Worm (Caenorhabditis elegans): ENCODE results near the gene tat-1.

DNA sequence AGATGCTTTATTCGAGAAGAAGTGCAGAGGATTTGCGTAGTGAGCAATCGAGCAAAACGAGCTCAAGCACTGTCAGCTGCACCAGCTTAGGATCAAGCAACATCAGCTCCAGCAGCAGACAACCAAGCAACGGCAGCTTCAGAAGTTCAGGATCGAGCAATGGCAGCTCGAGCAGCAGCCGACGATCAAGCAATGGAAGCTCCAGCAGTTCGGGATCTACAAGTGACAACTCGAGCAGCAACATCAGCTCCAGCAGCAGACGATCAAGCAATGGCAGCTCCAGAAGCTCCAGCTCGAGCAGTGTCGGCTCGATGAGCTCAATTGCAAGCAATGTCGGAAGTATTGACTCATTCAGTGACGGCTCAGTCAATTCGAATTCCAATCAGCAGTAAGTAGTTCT, 17.5 kb upstream of the tat-1 start:
- no peak for TF ChIP-seq mes-4 (tag; optimal IDR thresholded peaks at IDR 0.05)
- TF ChIP-seq snpc-4 (GFP tag; optimal IDR thresholded peaks at IDR 0.05): no peak
- TF ChIP-seq snpc-4 (tag; optimal IDR thresholded peaks at IDR 0.05): no peak
- no peak for TF ChIP-seq lin-54 (GFP tag; optimal IDR thresholded peaks at IDR 0.05)
- TF ChIP-seq lsy-27 (tag; optimal IDR thresholded peaks at IDR 0.05; ENCODE audit: borderline replicate concordance, insufficient read depth): no peak
- no peak for TF ChIP-seq fkh-3 (tag; optimal IDR thresholded peaks at IDR 0.05)
- TF ChIP-seq egl-18 (GFP tag; IDR thresholded peaks at IDR 0.05): no peak
- TF ChIP-seq ztf-25 (GFP tag; IDR thresholded peaks at IDR 0.05): no peak
- TF ChIP-seq ets-4 (GFP tag; optimal IDR thresholded peaks at IDR 0.05): no peak
- no peak for TF ChIP-seq nfyb-1 (GFP tag; IDR thresholded peaks at IDR 0.05)
- no peak for TF ChIP-seq F49E8.2 (tag; optimal IDR thresholded peaks at IDR 0.05; ENCODE audit: insufficient read depth)
- no peak for TF ChIP-seq atf-7 (tag; optimal IDR thresholded peaks at IDR 0.05)
- TF ChIP-seq B0035.1 (tag; optimal IDR thresholded peaks at IDR 0.05): no peak

Measured in whole organism, young adult.